Worm (Caenorhabditis elegans) whole organism, L4 larva: ENCODE data around the gene F11A5.13.
A peak's percentile ranks its signal among the peaks of the same experiment; 100 is the strongest.

Experiments
- T20F7.1 ChIP-seq: fragments of 200-800 bp; sonication (Bioruptor generic); optimal IDR thresholded peaks from 2 replicates; lab custom pipeline; 2018; ENCODE audit warnings: mild to moderate bottlenecking, missing genetic modification characterization, missing compliant biosample characterization
- aha-1 ChIP-seq: fragments of 150-350 bp; peaks from one replicate; lab custom pipeline; 2014; ENCODE audit warnings: missing biosample characterization, missing genetic modification characterization
- ama-1 ChIP-seq: fragments of 150-350 bp; optimal IDR thresholded peaks from 2 replicates; lab custom pipeline; 2014; ENCODE audit warnings: inconsistent platforms, mixed read lengths
- attf-4 ChIP-seq: sonication (generic microtip); optimal IDR thresholded peaks from 3 replicates; lab custom pipeline; 2017; ENCODE audit warnings: missing biosample characterization, missing genetic modification characterization
- ceh-62 ChIP-seq: sonication (generic microtip); optimal IDR thresholded peaks from 2 replicates; lab custom pipeline; 2017; ENCODE audit warnings: missing biosample characterization, missing genetic modification characterization
- ceh-82 ChIP-seq: sonication (generic microtip); optimal IDR thresholded peaks from 2 replicates; lab custom pipeline; 2017; ENCODE audit warnings: missing biosample characterization, missing genetic modification characterization
- cey-2 ChIP-seq: sonication (generic microtip); optimal IDR thresholded peaks from 3 replicates; lab custom pipeline; 2017; ENCODE audit warnings: missing genetic modification characterization, mild to moderate bottlenecking, missing compliant biosample characterization, antibody characterized with exemption, borderline replicate concordance; ENCODE audit not compliant: insufficient read depth
- daf-19 ChIP-seq: fragments of 200-800 bp; sonication (Bioruptor generic); conservative IDR thresholded peaks from 2 replicates; pipeline ENCODE4 v1.3.6; 2022; ENCODE audit warnings: missing genetic modification characterization, missing compliant biosample characterization
- dmd-6 ChIP-seq: fragments of 200-800 bp; sonication (Bioruptor generic); IDR thresholded peaks from 2 replicates; pipeline ENCODE4 v1.3.6; 2022; ENCODE audit warnings: missing genetic modification reagents, missing genetic modification characterization, missing compliant biosample characterization
- egl-27 ChIP-seq: sonication (generic microtip); optimal IDR thresholded peaks from 3 replicates; lab custom pipeline; 2017; ENCODE audit warnings: missing biosample characterization, missing genetic modification reagents, missing genetic modification characterization
- egl-43 ChIP-seq: fragments of 200-800 bp; sonication (Bioruptor generic); IDR thresholded peaks from 2 replicates; pipeline ENCODE4 v1.3.6; 2022; ENCODE audit warnings: missing genetic modification reagents, missing genetic modification characterization, missing compliant biosample characterization
- fos-1 ChIP-seq: fragments of 150-350 bp; optimal IDR thresholded peaks from 2 replicates; lab custom pipeline; 2014; ENCODE audit warnings: missing biosample characterization, missing genetic modification characterization
- hlh-11 ChIP-seq: fragments of 200-800 bp; sonication (Bioruptor generic); optimal IDR thresholded peaks from 2 replicates; lab custom pipeline; 2018; ENCODE audit warnings: mild to moderate bottlenecking, missing genetic modification characterization, missing compliant biosample characterization
- jun-1 ChIP-seq: fragments of 150-350 bp; optimal IDR thresholded peaks from 2 replicates; lab custom pipeline; 2014; ENCODE audit warnings: missing biosample characterization, missing genetic modification reagents, missing genetic modification characterization
- lin-1 ChIP-seq: fragments of 200-800 bp; sonication (Bioruptor generic); IDR thresholded peaks from 2 replicates; pipeline ENCODE4 v1.3.6; 2022; ENCODE audit warnings: missing genetic modification reagents, missing genetic modification characterization, missing compliant biosample characterization
- lin-38 ChIP-seq: fragments of 200-800 bp; sonication (Bioruptor generic); IDR thresholded peaks from 2 replicates; pipeline ENCODE4 v1.3.6; 2022; ENCODE audit warnings: missing genetic modification reagents, missing genetic modification characterization, missing compliant biosample characterization
- lir-3 ChIP-seq: sonication (generic microtip); optimal IDR thresholded peaks from 2 replicates; lab custom pipeline; 2016; ENCODE audit warnings: mild to moderate bottlenecking, missing genetic modification characterization, missing compliant biosample characterization
- mdl-1 ChIP-seq, 2 experiments: fragments of 150-350 bp in 1 of 2; sonication (generic microtip) in 1 of 2; optimal IDR thresholded peaks; 2 replicates each; lab custom pipeline; 2014 to 2017; ENCODE audit warnings: missing biosample characterization in 2 of 2, missing genetic modification characterization in 2 of 2
- nhr-237 ChIP-seq: sonication (generic microtip); optimal IDR thresholded peaks from 2 replicates; lab custom pipeline; 2017; ENCODE audit warnings: missing biosample characterization, missing genetic modification characterization
- nhr-25 ChIP-seq: sonication (generic microtip); optimal IDR thresholded peaks from 2 replicates; lab custom pipeline; 2017; ENCODE audit warnings: missing genetic modification characterization, mild to moderate bottlenecking, missing compliant biosample characterization, antibody characterized with exemption, moderate library complexity, borderline replicate concordance; ENCODE audit not compliant: insufficient read depth
- nhr-28 ChIP-seq: fragments of 150-350 bp; optimal IDR thresholded peaks from 2 replicates; lab custom pipeline; 2014; ENCODE audit warnings: missing biosample characterization, missing genetic modification characterization
- nhr-77 ChIP-seq: fragments of 150-350 bp; optimal IDR thresholded peaks from 2 replicates; lab custom pipeline; 2014; ENCODE audit warnings: missing biosample characterization, missing genetic modification characterization
- php-3 ChIP-seq: fragments of 200-800 bp; sonication (Bioruptor generic); IDR thresholded peaks from 2 replicates; pipeline ENCODE4 v1.3.6; 2022; ENCODE audit warnings: missing genetic modification reagents, missing genetic modification characterization, missing compliant biosample characterization
- pqm-1 ChIP-seq: sonication (generic microtip); optimal IDR thresholded peaks from 2 replicates; lab custom pipeline; 2017; ENCODE audit warnings: missing biosample characterization, missing genetic modification characterization
- spr-1 ChIP-seq: sonication (generic microtip); optimal IDR thresholded peaks from 2 replicates; lab custom pipeline; 2016; ENCODE audit warnings: mild to moderate bottlenecking, missing genetic modification characterization, missing compliant biosample characterization
- unc-62 ChIP-seq, 3 experiments: fragments of 150-350 bp in 1 of 3; sonication (generic microtip); optimal IDR thresholded peaks in 2 of 3; peaks in 1 of 3; 1 replicate in 1 of 3; 2 replicates in 2 of 3; lab custom pipeline; 2014 to 2017; ENCODE audit warnings: missing biosample characterization in 3 of 3, missing genetic modification characterization in 3 of 3, missing genetic modification reagents in 3 of 3, missing genotype in 1 of 3

Gene F11A5.13

ce11 chrV:16225524-16226116 is 861 bp downstream of the F11A5.13 start (continued):
- TF ChIP-seq lin-38 (GFP tag; lab: Robert Waterston, UW): peak; percentile 40; the same call in 1 of the 2 replicates

DNA sequence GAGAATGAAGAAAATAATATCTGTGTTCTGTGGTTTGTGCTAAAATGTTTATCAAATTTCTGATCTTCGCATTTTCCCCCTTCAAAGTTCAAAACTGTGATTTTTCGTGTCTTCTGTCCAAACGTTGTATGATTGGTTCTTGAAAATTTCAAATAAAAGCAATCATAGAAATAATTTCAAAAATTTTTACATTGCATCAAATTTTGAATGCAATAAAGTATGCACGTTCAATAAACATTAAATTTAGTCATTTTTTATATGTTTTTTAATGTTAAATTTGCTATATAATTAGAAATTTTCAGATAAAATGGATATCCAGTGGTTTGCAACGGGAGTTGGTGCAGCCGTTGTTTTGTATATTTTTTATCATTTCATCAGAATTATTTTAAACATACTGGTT is 2.5 kb downstream of the F11A5.13 start, which contains the start of gene stdh-2:
TSS of gene stdh-2 (plus strand) at position 301 of the 400 bp plus-strand sequence.
- TF ChIP-seq nhr-28 (tag; lab: Kevin White, UChicago) (peak; percentile 54), fos-1 (no peak)

ce11 chrV:16220020-16220419 is 6.5 kb downstream of the F11A5.13 start:
- TF ChIP-seq unc-62 (GFP tag; optimal IDR thresholded peaks at IDR 0.05 in 1 of 2; lab: Kevin White, UChicago) (peak in 1 of 2 experiments; percentile 93), unc-62 (tag; optimal IDR thresholded peaks at IDR 0.05; lab: Kevin White, UChicago) (no peak), spr-1 (tag; lab: Kevin White, UChicago) (no peak), pqm-1 (tag; lab: Kevin White, UChicago) (no peak)

- TF ChIP-seq ama-1 (lab: Kevin White, UChicago) (no peak), nhr-28 (tag; lab: Kevin White, UChicago) (peak; percentile 30), pqm-1 (tag; lab: Kevin White, UChicago) (peak; percentile 56), ceh-62 (tag; lab: Kevin White, UChicago) (no peak), T20F7.1 (GFP tag; lab: Kevin White, UChicago) (no peak), ceh-82 (tag; lab: Kevin White, UChicago) (no peak), dmd-6 (GFP tag; lab: Robert Waterston, UW) (peak; percentile 43; the same call in 1 of the 2 replicates), egl-43 (GFP tag; lab: Robert Waterston, UW) (no peak), nhr-237 (tag; lab: Kevin White, UChicago) (no peak), egl-27 (tag; lab: Kevin White, UChicago) (no peak), lin-1 (GFP tag; lab: Robert Waterston, UW) (no peak), daf-19 (no peak), lir-3 (tag; lab: Kevin White, UChicago) (no peak), cey-2 (tag; lab: Kevin White, UChicago) (no peak)
- TF ChIP-seq, all 104 proteins: peak for 3
Measured at ce11 chrV:16218972-16219757, 7.3 kb downstream of the F11A5.13 start, which contains the start of gene glc-1. Gene glc-1, plus strand, starts transcription at chrV:16219634.

- TF ChIP-seq egl-43 (GFP tag; lab: Robert Waterston, UW): no peak
- peak in 1 of 2 experiments; percentile 67 for TF ChIP-seq unc-62 (GFP tag; optimal IDR thresholded peaks at IDR 0.05 in 1 of 2; lab: Kevin White, UChicago)
- no peak for TF ChIP-seq unc-62 (tag; optimal IDR thresholded peaks at IDR 0.05; lab: Kevin White, UChicago)
- peak; percentile 87 for TF ChIP-seq aha-1 (tag; lab: Kevin White, UChicago)
Measured at ce11 chrV:16218522-16218921, 8.0 kb downstream of the F11A5.13 start, which contains the start of gene F11A5.15. Gene F11A5.15, minus strand, starts transcription at chrV:16218622.

DNA sequence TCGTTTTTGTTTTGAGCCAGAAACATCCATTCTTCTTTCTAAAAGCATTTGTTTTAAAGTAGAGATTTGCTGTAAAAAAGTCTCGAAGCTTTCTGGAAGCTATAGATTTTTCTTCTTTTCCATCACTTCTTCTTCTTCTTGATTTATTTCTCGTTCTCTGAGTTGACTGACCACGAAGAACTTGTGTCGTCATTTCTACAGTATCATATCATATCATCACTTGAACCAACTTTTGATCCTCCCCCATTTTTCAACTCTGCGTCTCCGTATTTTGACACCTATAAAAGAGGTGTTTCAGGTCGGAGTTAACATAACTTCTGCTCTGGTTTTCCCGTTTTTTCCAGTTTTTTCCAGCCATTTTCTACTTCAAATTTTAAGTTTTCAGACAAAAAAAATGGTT is 12.0 kb downstream of the F11A5.13 start, which contains the start of gene F11A5.9:
TSS of gene F11A5.9 (plus strand) at position 386 of the 400 bp plus-strand sequence.
- peak in 1 of 2 experiments; percentile 5 for TF ChIP-seq mdl-1 (tag; optimal IDR thresholded peaks at IDR 0.05; lab: Kevin White, UChicago)
- TF ChIP-seq nhr-77: no peak
- TF ChIP-seq hlh-11 (tag; lab: Kevin White, UChicago): no peak
- no peak for TF ChIP-seq nhr-237 (tag; lab: Kevin White, UChicago)
- TF ChIP-seq jun-1 (tag; lab: Kevin White, UChicago): no peak
- TF ChIP-seq cey-2 (tag; lab: Kevin White, UChicago): no peak
- no peak for TF ChIP-seq php-3 (GFP tag; lab: Robert Waterston, UW)
- TF ChIP-seq unc-62 (GFP tag; optimal IDR thresholded peaks at IDR 0.05 in 1 of 2; lab: Kevin White, UChicago): peak in 1 of 2 experiments; percentile 69
- TF ChIP-seq unc-62 (tag; optimal IDR thresholded peaks at IDR 0.05; lab: Kevin White, UChicago): no peak
- TF ChIP-seq attf-4 (tag; lab: Kevin White, UChicago): no peak
- peak; percentile 24 for TF ChIP-seq nhr-28 (tag; lab: Kevin White, UChicago)
- TF ChIP-seq nhr-25 (tag; lab: Kevin White, UChicago): no peak
